Worm (Caenorhabditis elegans) whole organism, L2 larva: ENCODE measurements around the gene ZK1236.1.

Experiments used
- elt-3 ChIP-seq: sonication (generic microtip); optimal IDR thresholded peaks from 2 replicates; lab custom pipeline; 2017; ENCODE audit warnings: missing biosample characterization, missing genetic modification characterization
- lin-13 ChIP-seq: fragments of 150-350 bp; optimal IDR thresholded peaks from 2 replicates; lab custom pipeline; 2014; ENCODE audit warnings: missing biosample characterization, missing genetic modification reagents, missing genetic modification characterization

ce11 chrIII:8451181-8451580 lies 22.1 kb downstream of the ZK1236.1 start:
- TF ChIP-seq lin-13 (GFP tag; lab: Kevin White, UChicago) = no peak
- TF ChIP-seq elt-3 (tag; lab: Kevin White, UChicago) = no peak
